Worm (Caenorhabditis elegans) whole organism, L3 larva: ENCODE measurements around the gene F21F8.5.

Experiments used
- R02D3.7 ChIP-seq: fragments of 150-350 bp; optimal IDR thresholded peaks from 2 replicates; lab custom pipeline; 2014; ENCODE audit warnings: missing biosample characterization, missing genetic modification characterization
- ZK546.5 ChIP-seq: sonication (generic microtip); optimal IDR thresholded peaks from 2 replicates; lab custom pipeline; 2017; ENCODE audit warnings: missing biosample characterization, missing genetic modification characterization
- ama-1 ChIP-seq: fragments of 150-350 bp; optimal IDR thresholded peaks from 2 replicates; lab custom pipeline; 2018
- ceh-9 ChIP-seq: sonication (generic microtip); optimal IDR thresholded peaks from 2 replicates; lab custom pipeline; 2018; ENCODE audit warnings: missing biosample characterization, missing genetic modification characterization
- elt-1 ChIP-seq: fragments of 150-350 bp; optimal IDR thresholded peaks from 2 replicates; lab custom pipeline; 2014; ENCODE audit warnings: missing biosample characterization, missing genetic modification characterization
- elt-2 ChIP-seq: sonication (generic microtip); optimal IDR thresholded peaks from 2 replicates; lab custom pipeline; 2016; ENCODE audit warnings: missing genetic modification reagents, mild to moderate bottlenecking, missing genetic modification characterization, missing compliant biosample characterization
- fos-1 ChIP-seq: fragments of 150-350 bp; optimal IDR thresholded peaks from 2 replicates; lab custom pipeline; 2014; ENCODE audit warnings: missing biosample characterization, missing genetic modification characterization
- hmg-11 ChIP-seq: sonication (generic microtip); optimal IDR thresholded peaks from 2 replicates; lab custom pipeline; 2016; ENCODE audit warnings: missing genetic modification characterization, missing compliant biosample characterization
- jun-1 ChIP-seq: fragments of 150-350 bp; optimal IDR thresholded peaks from 2 replicates; lab custom pipeline; 2014; ENCODE audit warnings: missing biosample characterization, missing genetic modification reagents, missing genetic modification characterization
- lin-15B ChIP-seq: fragments of 150-350 bp; optimal IDR thresholded peaks from 2 replicates; lab custom pipeline; 2014; ENCODE audit warnings: missing biosample characterization, missing genetic modification characterization
- lin-39 ChIP-seq: fragments of 150-350 bp; optimal IDR thresholded peaks from 2 replicates; lab custom pipeline; 2018; ENCODE audit warnings: missing biosample characterization, missing genetic modification reagents, missing genetic modification characterization
- mdl-1 ChIP-seq: fragments of 150-350 bp; optimal IDR thresholded peaks from 2 replicates; lab custom pipeline; 2014; ENCODE audit warnings: missing biosample characterization, missing genetic modification characterization
- mml-1 ChIP-seq: fragments of 150-350 bp; sonication (generic microtip); optimal IDR thresholded peaks from 3 replicates; lab custom pipeline; 2014; ENCODE audit warnings: missing biosample characterization, missing genetic modification characterization
- nfya-1 ChIP-seq: sonication (generic microtip); optimal IDR thresholded peaks from 2 replicates; lab custom pipeline; 2017; ENCODE audit warnings: missing genetic modification characterization, mild to moderate bottlenecking, missing compliant biosample characterization, antibody characterized with exemption, moderate library complexity; ENCODE audit not compliant: insufficient read depth
- nhr-11 ChIP-seq: fragments of 150-350 bp; optimal IDR thresholded peaks from 2 replicates; lab custom pipeline; 2014; ENCODE audit warnings: missing biosample characterization, missing genetic modification characterization
- nhr-25 ChIP-seq: sonication (generic microtip); optimal IDR thresholded peaks from 2 replicates; lab custom pipeline; 2017; ENCODE audit warnings: missing biosample characterization, missing genetic modification characterization
- nhr-67 ChIP-seq: fragments of 150-350 bp; optimal IDR thresholded peaks from 2 replicates; lab custom pipeline; 2014; ENCODE audit warnings: missing biosample characterization, missing genetic modification characterization
- nhr-76 ChIP-seq: fragments of 150-350 bp; sonication (generic microtip); optimal IDR thresholded peaks from 5 replicates; lab custom pipeline; 2014; ENCODE audit warnings: missing biosample characterization, missing genetic modification characterization
- pha-4 ChIP-seq: fragments of 150-350 bp; optimal IDR thresholded peaks from 2 replicates; lab custom pipeline; 2014; ENCODE audit warnings: missing biosample characterization, missing genetic modification reagents, missing genetic modification characterization
- pqm-1 ChIP-seq: fragments of 150-350 bp; optimal IDR thresholded peaks from 2 replicates; lab custom pipeline; 2017; ENCODE audit warnings: missing biosample characterization, missing genetic modification characterization, inconsistent platforms
- sea-2 ChIP-seq: fragments of 150-350 bp; sonication (generic microtip); optimal IDR thresholded peaks from 4 replicates; lab custom pipeline; 2014; ENCODE audit warnings: missing biosample characterization, missing genetic modification reagents, missing genetic modification characterization
- tbx-2 ChIP-seq: sonication (generic microtip); optimal IDR thresholded peaks from 2 replicates; lab custom pipeline; 2016; ENCODE audit warnings: mild to moderate bottlenecking, missing genetic modification characterization, missing compliant biosample characterization
- unc-39 ChIP-seq: sonication (generic microtip); optimal IDR thresholded peaks from 4 replicates; lab custom pipeline; 2017; ENCODE audit warnings: missing biosample characterization, missing genetic modification characterization
- zag-1 ChIP-seq: fragments of 150-350 bp; optimal IDR thresholded peaks from 2 replicates; lab custom pipeline; 2014; ENCODE audit warnings: missing biosample characterization, missing genetic modification characterization
- ztf-11 ChIP-seq: fragments of 150-350 bp; optimal IDR thresholded peaks from 2 replicates; lab custom pipeline; 2014; ENCODE audit warnings: missing biosample characterization, missing genetic modification characterization

The F21F8.5 gene

ce11 chrV:8219550-8219949, 46.6 kb downstream of the F21F8.5 start:
- TF ChIP-seq ZK546.5 (tag; lab: Kevin White, UChicago): no peak

ce11 chrV:8217661-8218265, 48.4 kb downstream of the F21F8.5 start, which contains the start of gene K07C11.8:
Gene K07C11.8, minus strand, starts transcription at chrV:8217884.
- TF ChIP-seq hmg-11 (tag; lab: Kevin White, UChicago) (no peak), ztf-11 (tag; lab: Kevin White, UChicago) (no peak), sea-2 (GFP tag; lab: Kevin White, UChicago) (no peak), nhr-11 (tag; lab: Kevin White, UChicago) (no peak), elt-1 (tag; lab: Kevin White, UChicago) (no peak), lin-39 (tag; lab: Kevin White, UChicago) (peak; percentile 16), ama-1 (lab: Kevin White, UChicago) (no peak), ZK546.5 (tag; lab: Kevin White, UChicago) (no peak), elt-2 (tag; lab: Kevin White, UChicago) (peak; percentile 46), fos-1 (tag; lab: Kevin White, UChicago) (no peak), pha-4 (tag; lab: Kevin White, UChicago) (no peak)
- TF ChIP-seq, all 47 proteins: peak for 2

ce11 chrV:8217118-8217517, 49.0 kb downstream of the F21F8.5 start:
- TF ChIP-seq elt-2 (tag; lab: Kevin White, UChicago): peak; percentile 91
- TF ChIP-seq ZK546.5 (tag; lab: Kevin White, UChicago): no peak
- TF ChIP-seq zag-1 (tag; lab: Kevin White, UChicago): no peak
- TF ChIP-seq R02D3.7 (tag; lab: Kevin White, UChicago): no peak
- TF ChIP-seq jun-1 (tag; lab: Kevin White, UChicago): no peak
- TF ChIP-seq mml-1: no peak
- no peak for TF ChIP-seq nhr-76 (tag; lab: Kevin White, UChicago)
- TF ChIP-seq nhr-67: no peak
- no peak for TF ChIP-seq mdl-1 (tag; lab: Kevin White, UChicago)
- no peak for TF ChIP-seq nhr-25 (tag; lab: Kevin White, UChicago)
- TF ChIP-seq nfya-1 (tag; lab: Kevin White, UChicago): no peak
- no peak for TF ChIP-seq ceh-9
- no peak for TF ChIP-seq lin-15B (tag; lab: Kevin White, UChicago)
- no peak for TF ChIP-seq tbx-2 (tag; lab: Kevin White, UChicago)
- TF ChIP-seq pqm-1 (tag; lab: Kevin White, UChicago): peak; percentile 80
- no peak for TF ChIP-seq unc-39 (tag; lab: Kevin White, UChicago)
- TF ChIP-seq, all 47 proteins: peak for 2
